Fruit fly (Drosophila melanogaster) whole organism, embryonic: ENCODE results near the gene CG4210.

ENCODE experiments used
- Awh ChIP-seq: fragments of 200-800 bp; sonication (Bioruptor generic); IDR thresholded peaks from 2 replicates; pipeline ENCODE4, ENCODE4 v1.3.6; 2022; ENCODE audit warnings: missing biosample characterization, missing genetic modification characterization
- BtbVII ChIP-seq: fragments of 200-800 bp; sonication (Bioruptor generic); optimal IDR thresholded peaks from 3 replicates; lab custom pipeline; 2017; ENCODE audit warnings: missing biosample characterization, mild to moderate bottlenecking, missing genetic modification characterization
- CG10209 ChIP-seq: fragments of 200-800 bp; sonication (Bioruptor generic); optimal IDR thresholded peaks from 3 replicates; lab custom pipeline; 2017; ENCODE audit warnings: missing biosample characterization, mild to moderate bottlenecking, missing genetic modification characterization, missing genetic modification reagents
- CG10267 ChIP-seq: fragments of 200-800 bp; sonication (Bioruptor generic); optimal IDR thresholded peaks from 2 replicates; lab custom pipeline; 2018; ENCODE audit warnings: missing biosample characterization, mild to moderate bottlenecking, missing genetic modification characterization, moderate library complexity
- CG10959 ChIP-seq: fragments of 200-800 bp; sonication (Bioruptor generic); IDR thresholded peaks from 2 replicates; pipeline ENCODE4 v1.3.6; 2022; ENCODE audit warnings: missing biosample characterization, missing genetic modification characterization
- CG11247 ChIP-seq: fragments of 200-800 bp; sonication (Bioruptor generic); IDR thresholded peaks from 2 replicates; pipeline ENCODE4 v1.3.6; 2022; ENCODE audit warnings: missing biosample characterization, missing genetic modification characterization
- CG11398 ChIP-seq: fragments of 200-800 bp; sonication (Bioruptor generic); optimal IDR thresholded peaks from 2 replicates; lab custom pipeline; 2016; ENCODE audit warnings: missing biosample characterization, missing genetic modification characterization
- CG11695 ChIP-seq: fragments of 200-800 bp; sonication (Bioruptor generic); IDR thresholded peaks from 3 replicates; pipeline ENCODE4 v1.3.6; 2022; ENCODE audit warnings: missing biosample characterization, missing genetic modification characterization
- CG12659 ChIP-seq: fragments of 200-800 bp; sonication (Bioruptor generic); optimal IDR thresholded peaks from 3 replicates; lab custom pipeline; 2017; ENCODE audit warnings: mild to moderate bottlenecking, missing biosample characterization, missing genetic modification reagents, missing genetic modification characterization
- CG13296 ChIP-seq: fragments of 200-800 bp; sonication (Bioruptor generic); optimal IDR thresholded peaks from 3 replicates; lab custom pipeline; 2018; ENCODE audit warnings: missing biosample characterization, mild to moderate bottlenecking, missing genetic modification characterization
- CG14710 ChIP-seq: fragments of 200-800 bp; sonication (Bioruptor generic); optimal IDR thresholded peaks from 3 replicates; lab custom pipeline; 2019; ENCODE audit warnings: missing biosample characterization, mild to moderate bottlenecking, missing genetic modification characterization, moderate library complexity
- CG14965 ChIP-seq: fragments of 200-800 bp; sonication (Bioruptor generic); optimal IDR thresholded peaks from 2 replicates; lab custom pipeline; 2016; ENCODE audit warnings: missing biosample characterization, missing genetic modification characterization, borderline replicate concordance
- CG18262 ChIP-seq: fragments of 200-800 bp; optimal IDR thresholded peaks from 3 replicates; lab custom pipeline; 2019; ENCODE audit warnings: missing biosample characterization, mild to moderate bottlenecking, missing genetic modification characterization, moderate library complexity
- CG1832 ChIP-seq: fragments of 200-800 bp; sonication (Bioruptor generic); optimal IDR thresholded peaks from 2 replicates; lab custom pipeline; 2017; ENCODE audit warnings: missing biosample characterization, mild to moderate bottlenecking, missing genetic modification characterization, inconsistent platforms
- CG31224 ChIP-seq: fragments of 200-800 bp; sonication (Bioruptor generic); IDR thresholded peaks from 2 replicates; pipeline ENCODE4 v1.3.6; 2022; ENCODE audit warnings: missing biosample characterization, missing genetic modification characterization
- CG3838 ChIP-seq: fragments of 200-800 bp; sonication (Bioruptor generic); optimal IDR thresholded peaks from 3 replicates; lab custom pipeline; 2016; ENCODE audit warnings: missing biosample characterization, missing genetic modification characterization
- CG42726 ChIP-seq: fragments of 200-800 bp; sonication (Bioruptor generic); IDR thresholded peaks from 2 replicates; pipeline ENCODE4 v1.3.6; 2022; ENCODE audit warnings: missing biosample characterization, missing genetic modification characterization; ENCODE audit not compliant: partially characterized antibody
- CG43689 ChIP-seq: fragments of 200-800 bp; sonication (Bioruptor generic); IDR thresholded peaks from 2 replicates; pipeline ENCODE4 v1.3.6; 2022; ENCODE audit warnings: missing biosample characterization, missing genetic modification characterization
- CG5245 ChIP-seq: fragments of 200-800 bp; sonication (Bioruptor generic); optimal IDR thresholded peaks from 3 replicates; lab custom pipeline; 2016; ENCODE audit warnings: missing biosample characterization, missing genetic modification characterization
- CG6254 ChIP-seq: fragments of 200-800 bp; sonication (Bioruptor generic); optimal IDR thresholded peaks from 3 replicates; lab custom pipeline; 2017; ENCODE audit warnings: mild to moderate bottlenecking, missing biosample characterization, missing genetic modification reagents, missing genetic modification characterization
- CG6683 ChIP-seq: fragments of 200-800 bp; sonication (Bioruptor generic); optimal IDR thresholded peaks from 2 replicates; lab custom pipeline; 2017; ENCODE audit warnings: missing biosample characterization, mild to moderate bottlenecking, missing genetic modification characterization, missing genetic modification reagents
- CG6791 ChIP-seq: fragments of 200-800 bp; sonication (Bioruptor generic); IDR thresholded peaks from 3 replicates; pipeline ENCODE4 v1.3.6; 2022; ENCODE audit warnings: missing biosample characterization, missing genetic modification characterization; ENCODE audit not compliant: partially characterized antibody
- CG7928 ChIP-seq: fragments of 200-800 bp; sonication (Bioruptor generic); optimal IDR thresholded peaks from 2 replicates; lab custom pipeline; 2017; ENCODE audit warnings: missing biosample characterization, mild to moderate bottlenecking, missing genetic modification characterization
- CG7987 ChIP-seq: fragments of 200-800 bp; sonication (Bioruptor generic); optimal IDR thresholded peaks from 2 replicates; lab custom pipeline; 2018; ENCODE audit warnings: missing biosample characterization, mild to moderate bottlenecking, missing genetic modification characterization, moderate library complexity
- Fer2 ChIP-seq: fragments of 200-800 bp; sonication (Bioruptor generic); optimal IDR thresholded peaks from 2 replicates; lab custom pipeline; 2018; ENCODE audit warnings: missing biosample characterization, mild to moderate bottlenecking, missing genetic modification characterization, moderate library complexity
- HHEX ChIP-seq: fragments of 200-800 bp; sonication (Bioruptor generic); optimal IDR thresholded peaks from 3 replicates; lab custom pipeline; 2017; ENCODE audit warnings: missing biosample characterization, mild to moderate bottlenecking, missing genetic modification characterization, missing genetic modification reagents
- Hand ChIP-seq: fragments of 200-800 bp; sonication (Bioruptor generic); optimal IDR thresholded peaks from 2 replicates; lab custom pipeline; 2017; ENCODE audit warnings: mild to moderate bottlenecking, missing biosample characterization, missing genetic modification reagents, missing genetic modification characterization
- MBD-R2 ChIP-seq: fragments of 200-800 bp; sonication (Bioruptor generic); IDR thresholded peaks from 2 replicates; pipeline ENCODE4 v1.3.6; 2022; ENCODE audit warnings: missing biosample characterization, missing genetic modification characterization
- Mad ChIP-seq: fragments of 200-800 bp; sonication (Bioruptor generic); optimal IDR thresholded peaks from 2 replicates; lab custom pipeline; 2016; ENCODE audit warnings: missing biosample characterization, missing genetic modification characterization
- Max ChIP-seq: fragments of 200-800 bp; sonication (Bioruptor generic); optimal IDR thresholded peaks from 2 replicates; lab custom pipeline; 2016; ENCODE audit warnings: missing biosample characterization, mild to moderate bottlenecking, missing genetic modification characterization
- Myb ChIP-seq: fragments of 200-800 bp; sonication (Bioruptor generic); optimal IDR thresholded peaks from 2 replicates; lab custom pipeline; 2016; ENCODE audit warnings: missing biosample characterization, missing genetic modification characterization
- Neu2 ChIP-seq: fragments of 200-800 bp; sonication (Bioruptor generic); optimal IDR thresholded peaks from 3 replicates; lab custom pipeline; 2016; ENCODE audit warnings: missing biosample characterization, missing genetic modification characterization, borderline replicate concordance
- ab ChIP-seq: fragments of 200-800 bp; sonication (Bioruptor generic); optimal IDR thresholded peaks from 2 replicates; lab custom pipeline; 2016; ENCODE audit warnings: missing biosample characterization, missing genetic modification characterization
- chinmo ChIP-seq: fragments of 200-800 bp; sonication (Bioruptor generic); IDR thresholded peaks from 4 replicates; pipeline ENCODE4 v1.3.6; 2022; ENCODE audit warnings: missing biosample characterization, missing genetic modification characterization; ENCODE audit not compliant: partially characterized antibody
- crp ChIP-seq, 2 experiments: fragments of 200-800 bp; sonication (Bioruptor generic); optimal IDR thresholded peaks; 2 replicates in 1 of 2; 3 replicates in 1 of 2; lab custom pipeline; 2017; ENCODE audit warnings: missing biosample characterization in 2 of 2, missing genetic modification characterization in 2 of 2, mild to moderate bottlenecking in 1 of 2, moderate library complexity in 1 of 2
- dati ChIP-seq: fragments of 200-800 bp; sonication (Bioruptor generic); IDR thresholded peaks from 2 replicates; pipeline ENCODE4 v1.3.6; 2022; ENCODE audit warnings: missing biosample characterization, missing genetic modification characterization
- esg ChIP-seq: fragments of 200-800 bp; sonication (Bioruptor generic); conservative IDR thresholded peaks from 2 replicates; pipeline ENCODE4 v1.3.6; 2022; ENCODE audit warnings: missing biosample characterization, missing genetic modification characterization
- eve ChIP-seq, 2 experiments: fragments of >200 bp; optimal IDR thresholded peaks; 2 replicates each; lab custom pipeline; 2017; ENCODE audit warnings: missing biosample characterization in 2 of 2, missing genetic modification characterization in 2 of 2
- h ChIP-seq: fragments of >200 bp; optimal IDR thresholded peaks from 2 replicates; lab custom pipeline; 2017
- insv ChIP-seq, 2 experiments: fragments of 200-800 bp; sonication (Bioruptor generic); optimal IDR thresholded peaks; 3 replicates each; lab custom pipeline; 2016 to 2018; ENCODE audit warnings: missing biosample characterization in 2 of 2, missing genetic modification characterization in 2 of 2
- jing ChIP-seq: fragments of 200-800 bp; sonication (Bioruptor generic); optimal IDR thresholded peaks from 2 replicates; lab custom pipeline; 2018; ENCODE audit warnings: missing biosample characterization, mild to moderate bottlenecking, missing genetic modification characterization
- lmd ChIP-seq: fragments of 200-800 bp; sonication (Bioruptor generic); IDR thresholded peaks from 2 replicates; pipeline ENCODE4 v1.3.6; 2022; ENCODE audit warnings: missing biosample characterization, missing genetic modification characterization
- mld ChIP-seq: fragments of 200-800 bp; sonication (Bioruptor generic); IDR thresholded peaks from 3 replicates; pipeline ENCODE4 v1.3.6; 2022; ENCODE audit warnings: missing biosample characterization, missing genetic modification characterization; ENCODE audit not compliant: partially characterized antibody
- pros ChIP-seq: fragments of 200-800 bp; sonication (Bioruptor generic); optimal IDR thresholded peaks from 3 replicates; lab custom pipeline; 2019; ENCODE audit warnings: missing biosample characterization, mild to moderate bottlenecking, missing genetic modification characterization, moderate library complexity
- sens-2 ChIP-seq: fragments of 200-800 bp; sonication (Bioruptor generic); IDR thresholded peaks from 2 replicates; pipeline ENCODE4 v1.3.6; 2022; ENCODE audit warnings: missing biosample characterization, missing genetic modification characterization
- ttk ChIP-seq: fragments of 200-800 bp; sonication (Bioruptor generic); IDR thresholded peaks from 2 replicates; pipeline ENCODE4 v2.1.2; 2022; ENCODE audit warnings: missing biosample characterization, missing genetic modification characterization
- vnd ChIP-seq: fragments of 200-800 bp; sonication (Bioruptor generic); IDR thresholded peaks from 3 replicates; pipeline ENCODE4 v1.3.6; 2022; ENCODE audit warnings: missing biosample characterization, missing genetic modification characterization; ENCODE audit not compliant: partially characterized antibody

Gene CG4210

DNA sequence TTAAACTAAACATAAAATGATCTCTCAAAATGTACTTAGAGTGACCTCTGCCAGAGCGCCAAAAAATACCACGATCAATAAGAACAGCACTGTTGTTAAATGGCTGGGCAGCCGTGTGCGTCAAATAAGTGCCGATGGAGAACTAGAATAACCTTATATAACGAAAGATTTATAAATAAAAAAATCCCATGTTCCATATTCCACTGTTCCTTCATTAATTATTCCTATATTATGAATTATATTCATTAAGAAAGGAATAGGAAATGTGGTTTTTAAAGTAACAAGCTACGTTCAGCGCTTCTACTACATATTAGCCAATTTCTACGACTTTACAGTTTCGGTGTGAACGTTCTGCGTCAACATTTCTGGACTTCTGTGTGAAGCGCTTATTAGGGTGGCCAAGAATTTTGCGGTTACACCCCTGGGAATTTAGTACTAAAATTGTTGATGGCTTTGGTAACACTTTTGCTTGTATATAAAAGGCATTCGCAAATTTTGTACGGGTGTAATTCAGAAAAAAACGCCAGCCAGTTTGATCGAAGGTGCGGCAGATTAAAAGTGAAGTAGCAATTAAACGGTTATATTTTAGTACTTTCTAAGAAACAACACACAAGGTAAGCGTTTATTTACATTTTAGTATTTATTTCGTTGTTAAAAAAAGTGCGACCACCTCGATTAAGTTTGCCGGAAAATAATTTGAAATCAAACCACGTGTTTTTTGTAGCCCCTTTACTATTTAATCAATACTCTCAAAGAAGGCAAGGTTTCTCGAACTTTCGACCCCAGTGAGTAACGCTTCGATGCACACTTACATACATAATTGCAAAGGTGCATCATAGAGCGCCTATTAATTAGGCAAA lies 28.6 kb downstream of the CG4210 start, which contains the start of the genes tefu and Hsc70-4 (continued):
- TF ChIP-seq CG12659 (GFP tag; lab: Kevin White, UChicago), result peak; percentile 80
- TF ChIP-seq Fer2 (tag; lab: Kevin White, UChicago), result peak; percentile 21
- TF ChIP-seq Neu2, result no peak
- peak; percentile 87 for TF ChIP-seq ttk (GFP tag; lab: Robert Waterston, UW)
- TF ChIP-seq CG6254 (GFP tag; lab: Kevin White, UChicago), result peak; percentile 1
- TF ChIP-seq crp (GFP tag; optimal IDR thresholded peaks at IDR 0.05; lab: Kevin White, UChicago), result peak in 1 of 2 experiments; percentile 48
- peak; percentile 69 for TF ChIP-seq CG10209 (GFP tag; lab: Kevin White, UChicago)
- peak; percentile 74 for TF ChIP-seq esg
- TF ChIP-seq insv (GFP tag; optimal IDR thresholded peaks at IDR 0.05; lab: Kevin White, UChicago), result peak in 1 of 2 experiments; percentile 30
- peak; percentile 50 for TF ChIP-seq Myb (GFP tag; lab: Kevin White, UChicago)
- TF ChIP-seq HHEX, result peak; percentile 52
- 0 out of 2 replicates have a peak, but pooled peaks have one; percentile 8 for TF ChIP-seq Awh (GFP tag; lab: Robert Waterston, UW)
- TF ChIP-seq CG11247, result peak; percentile 48; the same call in 1 of the 2 replicates
- TF ChIP-seq h (lab: Kevin White, UChicago), result no peak
- TF ChIP-seq CG6791 (GFP tag; lab: Robert Waterston, UW), result peak; percentile 38; the same call in 1 of the 3 replicates
- no peak for TF ChIP-seq CG14965 (GFP tag; lab: Kevin White, UChicago)
- no peak for TF ChIP-seq pros (GFP tag; lab: Kevin White, UChicago)
- no peak for TF ChIP-seq eve (GFP tag; optimal IDR thresholded peaks at IDR 0.05; lab: Kevin White, UChicago)
- TF ChIP-seq MBD-R2 (GFP tag; lab: Robert Waterston, UW), result peak; percentile 58
- peak; percentile 77 for TF ChIP-seq ab (GFP tag; lab: Kevin White, UChicago)
- TF ChIP-seq CG7987 (GFP tag; lab: Kevin White, UChicago), result peak; percentile 14
- TF ChIP-seq CG11398 (GFP tag; lab: Kevin White, UChicago), result no peak
- TF ChIP-seq CG13296 (GFP tag; lab: Kevin White, UChicago), result peak; percentile 58
- peak; percentile 63; the same call in 1 of the 4 replicates for TF ChIP-seq chinmo
- peak; percentile 30; the same call in 1 of the 2 replicates for TF ChIP-seq CG10959 (GFP tag; lab: Robert Waterston, UW)
- no peak for TF ChIP-seq CG43689 (GFP tag; lab: Robert Waterston, UW)
- TF ChIP-seq CG14710 (tag; lab: Kevin White, UChicago), result peak; percentile 92
- no peak for TF ChIP-seq CG1832 (GFP tag; lab: Kevin White, UChicago)
- TF ChIP-seq jing (GFP tag; lab: Kevin White, UChicago), result peak; percentile 45
- TF ChIP-seq Mad (GFP tag; lab: Kevin White, UChicago), result peak; percentile 68
- TF ChIP-seq CG7928 (GFP tag; lab: Kevin White, UChicago), result peak; percentile 75
- peak; percentile 11 for TF ChIP-seq BtbVII (GFP tag; lab: Kevin White, UChicago)
- peak; percentile 73 for TF ChIP-seq CG10267 (tag; lab: Kevin White, UChicago)
- peak; percentile 46 for TF ChIP-seq CG5245
- no peak for TF ChIP-seq sens-2 (GFP tag; lab: Robert Waterston, UW)
- no peak for TF ChIP-seq CG18262 (tag; lab: Kevin White, UChicago)
- TF ChIP-seq Hand, result no peak
- TF ChIP-seq CG11695 (GFP tag; lab: Robert Waterston, UW), result no peak
- TF ChIP-seq CG6683 (GFP tag; lab: Kevin White, UChicago), result no peak
- peak; percentile 68 for TF ChIP-seq CG42726 (GFP tag; lab: Robert Waterston, UW)
- peak; percentile 86 for TF ChIP-seq lmd
- peak; percentile 9 for TF ChIP-seq CG3838 (GFP tag; lab: Kevin White, UChicago)
- peak; percentile 54 for TF ChIP-seq Max (GFP tag; lab: Kevin White, UChicago)
- no peak for TF ChIP-seq mld (GFP tag; lab: Robert Waterston, UW)
- TF ChIP-seq CG31224 (GFP tag; lab: Robert Waterston, UW), result peak; percentile 53; the same call in 1 of the 2 replicates
- no peak for TF ChIP-seq dati (GFP tag; lab: Robert Waterston, UW)
- TF ChIP-seq vnd (GFP tag; lab: Robert Waterston, UW), result no peak
